Fruit fly (Drosophila melanogaster) whole organism, pupa: Measurements from ENCODE around the gene CG46383.

Experiments
- CG10348 ChIP-seq: fragments of 200-800 bp; sonication (Bioruptor generic); IDR thresholded peaks from 2 replicates; pipeline ENCODE4 v1.3.6; 2022; ENCODE audit warnings: missing biosample characterization, missing genetic modification characterization
- CG12605 ChIP-seq: fragments of 200-800 bp; sonication (Bioruptor generic); IDR thresholded peaks from 2 replicates; pipeline ENCODE4 v1.3.6; 2022; ENCODE audit warnings: missing biosample characterization, missing genetic modification characterization
- CG13204 ChIP-seq: fragments of 200-800 bp; sonication (Bioruptor generic); optimal IDR thresholded peaks from 2 replicates; lab custom pipeline; 2018; ENCODE audit warnings: missing biosample characterization, mild to moderate bottlenecking, missing genetic modification characterization, moderate library complexity
- CG14655 ChIP-seq: fragments of 200-800 bp; sonication (Bioruptor generic); optimal IDR thresholded peaks from 3 replicates; lab custom pipeline; 2017; ENCODE audit warnings: mild to moderate bottlenecking, missing biosample characterization, missing genetic modification reagents, missing genetic modification characterization
- CG15710 ChIP-seq: fragments of 200-800 bp; sonication (Bioruptor generic); optimal IDR thresholded peaks from 2 replicates; lab custom pipeline; 2018; ENCODE audit warnings: missing biosample characterization, mild to moderate bottlenecking, missing genetic modification characterization, moderate library complexity
- CG17806 ChIP-seq: fragments of 200-800 bp; sonication (Bioruptor generic); optimal IDR thresholded peaks from 2 replicates; lab custom pipeline; 2018; ENCODE audit warnings: missing biosample characterization, mild to moderate bottlenecking, missing genetic modification characterization, moderate library complexity
- CG32121 ChIP-seq: fragments of 200-800 bp; sonication (Bioruptor generic); IDR thresholded peaks from 2 replicates; pipeline ENCODE4 v1.3.6; 2022; ENCODE audit warnings: missing biosample characterization, missing genetic modification characterization
- CG34367 ChIP-seq: fragments of 200-800 bp; sonication (Bioruptor generic); optimal IDR thresholded peaks from 2 replicates; lab custom pipeline; 2018; ENCODE audit warnings: missing biosample characterization, mild to moderate bottlenecking, missing genetic modification characterization
- CG4496 ChIP-seq: fragments of 200-800 bp; sonication (Bioruptor generic); IDR thresholded peaks from 3 replicates; pipeline ENCODE4 v1.3.6; 2022; ENCODE audit warnings: missing biosample characterization, missing genetic modification characterization
- CG8159 ChIP-seq: fragments of 200-800 bp; sonication (Bioruptor generic); optimal IDR thresholded peaks from 3 replicates; lab custom pipeline; 2018; ENCODE audit warnings: missing biosample characterization, mild to moderate bottlenecking, missing genetic modification characterization, moderate library complexity
- CG8301 ChIP-seq: fragments of 200-800 bp; sonication (Bioruptor generic); optimal IDR thresholded peaks from 2 replicates; lab custom pipeline; 2018; ENCODE audit warnings: missing biosample characterization, mild to moderate bottlenecking, missing genetic modification characterization
- CG9948 ChIP-seq: fragments of 200-800 bp; sonication (Bioruptor generic); optimal IDR thresholded peaks from 2 replicates; lab custom pipeline; 2018; ENCODE audit warnings: missing biosample characterization, mild to moderate bottlenecking, missing genetic modification characterization, moderate library complexity
- D1 ChIP-seq: fragments of 200-800 bp; sonication (Bioruptor generic); optimal IDR thresholded peaks from 2 replicates; lab custom pipeline; 2018; ENCODE audit warnings: missing biosample characterization, mild to moderate bottlenecking, missing genetic modification characterization, moderate library complexity
- EcR ChIP-seq: fragments of 200-800 bp; sonication (Bioruptor generic); optimal IDR thresholded peaks from 3 replicates; lab custom pipeline; 2019; ENCODE audit warnings: missing biosample characterization, missing genetic modification characterization, mild to moderate bottlenecking, moderate library complexity, missing genetic modification reagents
- Ets98B ChIP-seq: fragments of 200-800 bp; sonication (Bioruptor generic); IDR thresholded peaks from 2 replicates; pipeline ENCODE4 v1.3.6; 2022; ENCODE audit warnings: missing biosample characterization, missing genetic modification characterization
- Pif1A ChIP-seq: fragments of 200-800 bp; sonication (Bioruptor generic); optimal IDR thresholded peaks from 3 replicates; lab custom pipeline; 2016; ENCODE audit warnings: missing biosample characterization, missing genetic modification characterization
- Pif1B ChIP-seq: fragments of 200-800 bp; sonication (Bioruptor generic); optimal IDR thresholded peaks from 3 replicates; lab custom pipeline; 2016; ENCODE audit warnings: missing biosample characterization, missing genetic modification characterization
- Snoo ChIP-seq: fragments of 200-800 bp; sonication (Bioruptor generic); optimal IDR thresholded peaks from 3 replicates; lab custom pipeline; 2017; ENCODE audit warnings: missing biosample characterization, mild to moderate bottlenecking, missing genetic modification characterization, inconsistent platforms
- fd96Ca ChIP-seq: fragments of 200-800 bp; sonication (Bioruptor generic); IDR thresholded peaks from 3 replicates; pipeline ENCODE4 v1.3.6; 2022; ENCODE audit warnings: missing biosample characterization, missing genetic modification characterization
- gl ChIP-seq: fragments of 200-800 bp; sonication (Bioruptor generic); optimal IDR thresholded peaks from 2 replicates; lab custom pipeline; 2018; ENCODE audit warnings: missing biosample characterization, mild to moderate bottlenecking, missing genetic modification characterization
- rn ChIP-seq: fragments of 200-800 bp; sonication (Bioruptor generic); IDR thresholded peaks from 2 replicates; pipeline ENCODE4 v1.3.6; 2022; ENCODE audit warnings: missing biosample characterization, missing genetic modification characterization

CG46383 gene

DNA sequence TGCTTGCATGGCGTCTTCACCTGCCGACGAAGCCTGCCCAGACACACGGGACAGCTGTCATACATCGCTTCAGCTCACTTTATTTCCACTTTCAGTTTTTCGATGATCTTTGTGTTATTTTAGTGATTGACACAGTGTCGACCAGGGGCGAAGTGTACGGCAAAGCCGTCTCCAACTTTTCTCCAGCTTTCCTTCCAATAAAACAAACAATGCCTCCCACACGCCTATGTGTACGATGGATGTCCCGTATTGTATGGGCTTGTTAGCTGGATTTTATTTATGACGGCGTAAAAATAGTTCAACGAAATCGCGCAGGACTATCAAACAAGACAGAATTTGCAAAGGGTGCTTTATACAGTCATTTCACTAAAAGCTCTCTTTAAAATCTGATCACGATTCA lies at the start of gene CG46383, which contains the start of gene CG31088:
Gene CG46383 (minus strand): TSS at position 101 of the 400 bp plus-strand sequence.
Gene CG31088 (minus strand): TSS at position 101 of the 400 bp plus-strand sequence.
- TF ChIP-seq CG8159 (tag; lab: Kevin White, UChicago) (no peak), CG14655 (GFP tag; lab: Kevin White, UChicago) (no peak), gl (no peak), CG8301 (no peak), CG4496 (GFP tag; lab: Robert Waterston, UW) (no peak), CG17806 (no peak), Pif1A (GFP tag; lab: Kevin White, UChicago) (no peak), D1 (tag; lab: Kevin White, UChicago) (no peak), Pif1B (GFP tag; lab: Kevin White, UChicago) (no peak), fd96Ca (GFP tag; lab: Robert Waterston, UW) (no peak)

DNA sequence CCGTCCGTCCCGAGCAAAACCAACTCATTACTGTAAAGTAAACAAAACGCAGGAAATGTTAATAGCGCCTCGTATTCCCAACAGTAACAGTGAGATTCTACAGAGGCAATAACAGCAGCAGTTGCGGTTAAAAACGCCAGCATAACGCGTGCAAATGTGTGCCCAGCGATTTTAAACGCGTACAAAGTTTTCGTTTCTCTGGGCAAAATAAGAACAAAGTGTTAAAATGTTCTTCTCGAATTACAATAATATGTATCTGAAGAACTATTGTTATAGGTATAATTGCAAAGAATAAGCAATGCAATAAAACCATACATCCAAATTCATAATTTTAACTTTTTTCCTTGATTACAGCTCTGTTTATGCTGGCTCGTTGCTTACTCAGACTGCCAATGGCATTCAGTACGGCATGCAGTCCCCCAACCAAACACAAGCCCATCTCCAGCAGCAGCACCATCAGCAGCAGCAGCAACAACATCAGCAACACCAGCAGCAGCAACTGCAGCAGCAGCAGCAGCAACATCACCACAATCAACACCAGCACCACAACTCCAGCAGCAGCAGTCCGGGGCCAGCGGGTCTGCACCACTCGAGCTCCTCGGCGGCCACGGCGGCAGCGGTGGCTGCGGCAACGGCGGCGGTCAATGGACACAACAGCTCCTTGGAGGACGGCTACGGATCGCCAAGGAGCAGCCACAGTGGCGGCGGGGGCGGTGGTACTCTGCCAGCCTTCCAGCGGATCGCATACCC lies 48.4 kb upstream of the CG46383 start:
- TF ChIP-seq fd96Ca (GFP tag; lab: Robert Waterston, UW) (no peak), Ets98B (GFP tag; lab: Robert Waterston, UW) (no peak), CG8301 (no peak), CG34367 (no peak), gl (no peak), CG32121 (GFP tag; lab: Robert Waterston, UW) (no peak), EcR (GFP tag; lab: Kevin White, UChicago) (no peak)

DNA sequence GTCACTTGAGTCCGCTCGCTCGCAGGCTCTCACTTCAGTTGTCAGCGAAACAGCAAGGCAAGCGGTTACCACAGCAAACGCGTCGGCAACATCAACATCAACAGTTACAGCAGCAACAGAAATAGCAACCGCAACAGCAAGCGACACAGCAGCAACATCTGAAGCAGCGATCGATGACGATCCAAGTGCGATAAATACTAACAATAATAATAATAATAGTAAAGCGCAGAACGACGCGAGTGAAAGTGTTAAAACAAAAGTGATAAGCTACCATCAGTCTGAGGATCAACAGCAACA lies 43.8 kb upstream of the CG46383 start:
- TF ChIP-seq Ets98B (GFP tag; lab: Robert Waterston, UW) (no peak), gl (no peak), Pif1A (GFP tag; lab: Kevin White, UChicago) (no peak), EcR (GFP tag; lab: Kevin White, UChicago) (no peak), CG14655 (GFP tag; lab: Kevin White, UChicago) (no peak), D1 (tag; lab: Kevin White, UChicago) (no peak), CG17806 (no peak), fd96Ca (GFP tag; lab: Robert Waterston, UW) (no peak), CG15710 (no peak), CG8159 (tag; lab: Kevin White, UChicago) (no peak), CG32121 (GFP tag; lab: Robert Waterston, UW) (no peak)
- TF ChIP-seq, all 21 proteins: peak for 0

DNA sequence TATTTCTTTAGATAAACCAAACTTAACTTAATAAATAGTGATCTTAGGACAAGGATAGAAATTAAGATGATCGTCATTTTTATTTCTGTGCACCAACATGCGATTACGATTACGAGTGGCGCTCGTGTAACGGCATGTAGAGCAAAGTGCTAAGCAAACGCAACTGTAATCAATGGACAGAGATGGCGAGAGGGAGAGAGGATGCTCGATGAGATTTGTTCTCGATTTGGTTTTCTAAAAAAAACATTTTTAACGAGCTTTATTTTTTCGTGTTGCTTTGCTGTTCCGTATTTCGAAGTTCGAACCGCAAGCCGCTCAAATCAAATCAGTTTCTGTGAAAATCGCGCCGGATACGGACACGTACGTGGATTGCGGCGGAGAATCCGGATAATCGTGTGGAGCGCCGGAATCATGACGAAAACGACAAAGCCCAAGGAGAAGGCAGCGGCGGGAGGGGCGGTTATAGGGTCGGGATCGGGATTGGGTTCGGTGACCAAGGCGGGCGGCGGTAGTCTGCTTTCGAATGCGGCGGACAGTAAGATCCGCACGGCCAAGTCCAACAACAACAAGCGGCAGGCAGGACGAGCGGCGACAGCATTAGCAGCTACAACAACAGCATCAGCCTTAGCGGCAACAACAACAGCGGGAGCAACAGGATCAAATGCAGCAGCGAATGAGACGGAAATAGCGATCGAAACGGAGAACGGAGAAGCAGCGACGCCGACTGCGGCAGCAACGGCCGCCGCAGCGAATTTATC lies 43.3 kb upstream of the CG46383 start:
- TF ChIP-seq Ets98B (GFP tag; lab: Robert Waterston, UW), result no peak; the same call in 1 of the 2 replicates
- peak; percentile 58 for TF ChIP-seq CG12605 (GFP tag; lab: Robert Waterston, UW)
- TF ChIP-seq D1 (tag; lab: Kevin White, UChicago), result no peak
- no peak for TF ChIP-seq CG10348 (GFP tag; lab: Robert Waterston, UW)
- TF ChIP-seq CG4496 (GFP tag; lab: Robert Waterston, UW), result peak; percentile 54; the same call in 1 of the 3 replicates
- no peak for TF ChIP-seq CG8159 (tag; lab: Kevin White, UChicago)
- peak; percentile 31; the same call in 1 of the 2 replicates for TF ChIP-seq CG32121 (GFP tag; lab: Robert Waterston, UW)
- TF ChIP-seq CG15710, result no peak
- no peak for TF ChIP-seq gl
- TF ChIP-seq EcR (GFP tag; lab: Kevin White, UChicago), result no peak
- TF ChIP-seq rn, result no peak
- TF ChIP-seq CG17806, result no peak
- TF ChIP-seq CG9948, result no peak
- TF ChIP-seq fd96Ca (GFP tag; lab: Robert Waterston, UW), result no peak
- no peak for TF ChIP-seq Pif1A (GFP tag; lab: Kevin White, UChicago)
- peak; percentile 81 for TF ChIP-seq CG13204 (GFP tag; lab: Kevin White, UChicago)
- TF ChIP-seq CG14655 (GFP tag; lab: Kevin White, UChicago), result peak; percentile 14
- TF ChIP-seq CG8301, result no peak
- no peak for TF ChIP-seq Snoo (tag; lab: Kevin White, UChicago)
- no peak for TF ChIP-seq CG34367
- no peak for TF ChIP-seq Pif1B (GFP tag; lab: Kevin White, UChicago)
- TF ChIP-seq, all 21 proteins: peak for 5

DNA sequence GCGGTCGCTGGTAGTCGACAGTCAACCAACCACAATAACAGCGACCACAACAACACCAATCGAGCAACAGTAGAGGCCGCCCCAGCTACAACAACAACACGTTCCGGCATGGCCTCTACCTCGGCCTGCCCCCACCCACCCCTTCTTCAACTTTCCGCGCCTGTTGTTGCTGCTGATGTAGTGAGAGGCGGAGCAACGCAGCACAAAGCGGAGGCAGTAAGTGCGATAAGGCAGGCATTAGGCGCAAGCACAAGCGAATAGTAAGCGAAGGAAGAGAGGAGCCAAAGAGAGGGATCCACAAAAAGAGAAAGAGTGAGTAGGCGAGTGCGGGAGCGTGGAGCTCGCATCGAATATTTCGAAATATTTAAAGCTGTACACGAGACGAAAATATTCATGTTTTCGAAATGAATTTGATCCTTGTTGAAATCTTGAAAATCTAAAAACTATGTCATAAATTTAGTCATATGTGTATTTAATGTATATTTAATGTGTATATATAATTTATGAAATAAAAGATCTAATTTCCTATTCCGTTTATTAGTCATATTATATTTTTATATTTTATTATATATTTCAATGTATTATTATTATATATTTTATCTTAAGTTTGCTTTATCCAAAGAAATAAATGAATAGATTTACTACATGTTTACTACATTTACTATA lies 42.5 kb upstream of the CG46383 start:
- TF ChIP-seq CG14655 (GFP tag; lab: Kevin White, UChicago) (no peak), CG15710 (peak; percentile 27), CG34367 (no peak), CG9948 (no peak), CG13204 (GFP tag; lab: Kevin White, UChicago) (peak; percentile 83), Ets98B (GFP tag; lab: Robert Waterston, UW) (peak; percentile 66; the same call in 1 of the 2 replicates), fd96Ca (GFP tag; lab: Robert Waterston, UW) (peak; percentile 69; the same call in 2 of the 3 replicates), Snoo (tag; lab: Kevin White, UChicago) (no peak), CG8301 (no peak), CG17806 (no peak), CG32121 (GFP tag; lab: Robert Waterston, UW) (peak; percentile 69), D1 (tag; lab: Kevin White, UChicago) (peak; percentile 76), Pif1A (GFP tag; lab: Kevin White, UChicago) (no peak), gl (peak; percentile 53), CG10348 (GFP tag; lab: Robert Waterston, UW) (no peak), rn (no peak), CG8159 (tag; lab: Kevin White, UChicago) (peak; percentile 26), CG12605 (GFP tag; lab: Robert Waterston, UW) (peak; percentile 66), CG4496 (GFP tag; lab: Robert Waterston, UW) (peak; percentile 82), Pif1B (GFP tag; lab: Kevin White, UChicago) (no peak), EcR (GFP tag; lab: Kevin White, UChicago) (peak; percentile 41)
